Worm (Caenorhabditis elegans): ENCODE measurements around the gene str-109.

DNA sequence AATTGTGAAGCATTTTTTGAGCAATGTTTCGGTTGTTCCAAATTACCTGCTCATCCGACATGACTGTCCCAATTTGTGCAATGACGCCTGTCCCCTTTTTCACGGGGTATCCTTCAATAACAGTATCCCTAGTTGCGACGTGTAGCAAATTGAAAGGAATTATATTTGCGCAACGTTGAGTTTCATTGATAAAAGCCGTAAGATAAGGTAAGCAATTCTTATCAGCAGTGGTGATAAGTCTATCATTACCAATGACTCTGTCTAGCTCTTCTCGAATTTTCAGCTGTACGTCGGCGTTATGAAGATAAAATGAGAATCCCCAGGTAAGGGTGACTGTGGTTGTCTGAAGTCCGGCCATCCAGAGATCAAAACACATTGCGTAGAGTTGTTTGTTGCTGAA is 12.1 kb upstream of the str-109 start:
- TF ChIP-seq bed-1 (GFP tag; IDR thresholded peaks at IDR 0.05) (no peak), F10E7.11 (tag; optimal IDR thresholded peaks at IDR 0.05) (no peak)
